Fruit fly (Drosophila melanogaster): ENCODE measurements around the gene Sirup.

dm6 chr2L:7949016-7949415 is 49.7 kb upstream of the Sirup start:
- TF ChIP-seq CG8632 (GFP tag; optimal IDR thresholded peaks at IDR 0.05) = no peak
- TF ChIP-seq Hr38 (GFP tag; optimal IDR thresholded peaks at IDR 0.05) = no peak
- no peak for TF ChIP-seq Sox15 (GFP tag; optimal IDR thresholded peaks at IDR 0.05)
- no peak for TF ChIP-seq CG7368 (GFP tag; optimal IDR thresholded peaks at IDR 0.05)
- no peak for TF ChIP-seq Sox102F (GFP tag; optimal IDR thresholded peaks at IDR 0.05)
- TF ChIP-seq Eip93F (GFP tag; optimal IDR thresholded peaks at IDR 0.05) = no peak
- TF ChIP-seq Blimp-1 (GFP tag; optimal IDR thresholded peaks at IDR 0.05) = no peak
- no peak for TF ChIP-seq CG11902 (GFP tag; optimal IDR thresholded peaks at IDR 0.05)
- no peak for TF ChIP-seq Hr39 (GFP tag; optimal IDR thresholded peaks at IDR 0.05)
- no peak for TF ChIP-seq CG1621 (tag; optimal IDR thresholded peaks at IDR 0.05)
- TF ChIP-seq Eip75B (GFP tag; optimal IDR thresholded peaks at IDR 0.05) = peak; percentile 10
- TF ChIP-seq Hr4 (GFP tag; optimal IDR thresholded peaks at IDR 0.05) = peak; percentile 84
- TF ChIP-seq CG3032 (tag; optimal IDR thresholded peaks at IDR 0.05) = peak; percentile 1
- no peak for TF ChIP-seq fd59A (GFP tag; optimal IDR thresholded peaks at IDR 0.05)
